Fruit fly (Drosophila melanogaster) whole organism, embryonic: ENCODE measurements around the gene CG43055.

ENCODE experiments used
- CG15073 ChIP-seq: fragments of 200-800 bp; sonication (Bioruptor generic); optimal IDR thresholded peaks from 2 replicates; lab custom pipeline; 2016; ENCODE audit warnings: missing biosample characterization, missing genetic modification characterization
- CG2116 ChIP-seq: fragments of 200-800 bp; sonication (Bioruptor generic); optimal IDR thresholded peaks from 3 replicates; lab custom pipeline; 2018; ENCODE audit warnings: missing biosample characterization, mild to moderate bottlenecking, missing genetic modification characterization
- CG6813 ChIP-seq: fragments of 200-800 bp; sonication (Bioruptor generic); optimal IDR thresholded peaks from 2 replicates; lab custom pipeline; 2017; ENCODE audit warnings: missing biosample characterization, missing genetic modification characterization, mild to moderate bottlenecking, moderate library complexity, missing genetic modification reagents
- CG7372 ChIP-seq: fragments of 200-800 bp; sonication (Bioruptor generic); IDR thresholded peaks from 2 replicates; pipeline ENCODE4 v1.3.6; 2022; ENCODE audit warnings: missing biosample characterization, missing genetic modification characterization
- D19A ChIP-seq: fragments of 200-800 bp; optimal IDR thresholded peaks from 3 replicates; lab custom pipeline; 2019; ENCODE audit warnings: missing biosample characterization, mild to moderate bottlenecking, missing genetic modification characterization, moderate library complexity
- Ssrp ChIP-seq: fragments of 200-800 bp; sonication (Bioruptor generic); optimal IDR thresholded peaks from 2 replicates; lab custom pipeline; 2018; ENCODE audit warnings: missing biosample characterization, mild to moderate bottlenecking, missing genetic modification characterization, moderate library complexity
- kah ChIP-seq: fragments of 200-800 bp; sonication (Bioruptor generic); optimal IDR thresholded peaks from 2 replicates; lab custom pipeline; 2018; ENCODE audit warnings: missing biosample characterization, mild to moderate bottlenecking, missing genetic modification characterization
- kni ChIP-seq: fragments of 200-800 bp; sonication (Bioruptor generic); optimal IDR thresholded peaks from 3 replicates; lab custom pipeline; 2017; ENCODE audit warnings: mild to moderate bottlenecking, missing biosample characterization, missing genetic modification reagents, missing genetic modification characterization
- knrl ChIP-seq: fragments of 200-800 bp; sonication (Bioruptor generic); IDR thresholded peaks from 3 replicates; pipeline ENCODE4 v1.3.6; 2022; ENCODE audit warnings: missing biosample characterization, missing genetic modification characterization; ENCODE audit not compliant: partially characterized antibody

dm6 chr2L:4448582-4449016 lies 37.6 kb downstream of the CG43055 start, which contains the start of gene MFS18:
- TF ChIP-seq CG7372 (GFP tag; lab: Robert Waterston, UW) = peak; percentile 97
- TF ChIP-seq CG6813 (GFP tag; lab: Kevin White, UChicago) = peak; percentile 98
- peak; percentile 93 for TF ChIP-seq Ssrp (tag; lab: Kevin White, UChicago)
- peak; percentile 80 for TF ChIP-seq CG15073 (GFP tag; lab: Kevin White, UChicago)
- TF ChIP-seq knrl (GFP tag; lab: Robert Waterston, UW) = no peak; the same call in 2 of the 3 replicates
- peak; percentile 92 for TF ChIP-seq kah (GFP tag; lab: Kevin White, UChicago)
- peak; percentile 93 for TF ChIP-seq CG2116 (GFP tag; lab: Kevin White, UChicago)
- TF ChIP-seq kni = no peak
- peak; percentile 88 for TF ChIP-seq D19A
